Fruit fly (Drosophila melanogaster): ENCODE results near the gene eIF3f1.

eIF3f1 gene

dm6 chr3R:4739492-4740431, 25.8 kb upstream of the eIF3f1 start (continued):
- TF ChIP-seq Hand (GFP tag; optimal IDR thresholded peaks at IDR 0.05) (peak; percentile 54), row (GFP tag; IDR thresholded peaks at IDR 0.05) (no peak), emc (GFP tag; optimal IDR thresholded peaks at IDR 0.05) (peak; percentile 44), CG13296 (GFP tag; optimal IDR thresholded peaks at IDR 0.05) (peak; percentile 75), Atf-2 (GFP tag; optimal IDR thresholded peaks at IDR 0.05) (peak; percentile 90), Adf1 (GFP tag; IDR thresholded peaks at IDR 0.05) (no peak), CG15601 (tag; optimal IDR thresholded peaks at IDR 0.05) (peak; percentile 73), Blimp-1 (GFP tag; optimal IDR thresholded peaks at IDR 0.05) (peak; percentile 71), CG4854 (GFP tag; optimal IDR thresholded peaks at IDR 0.05) (peak; percentile 56), exex (tag; optimal IDR thresholded peaks at IDR 0.05) (no peak), Mes4 (GFP tag; optimal IDR thresholded peaks at IDR 0.05) (peak; percentile 86), Sox102F (GFP tag; optimal IDR thresholded peaks at IDR 0.05) (peak; percentile 81), CrebB (tag; optimal IDR thresholded peaks at IDR 0.05) (no peak), bab2 (GFP tag; optimal IDR thresholded peaks at IDR 0.05) (peak; percentile 87), az2 (GFP tag; optimal IDR thresholded peaks at IDR 0.05) (peak; percentile 92), cg (GFP tag; optimal IDR thresholded peaks at IDR 0.05) (peak; percentile 5), ham (GFP tag; IDR thresholded peaks at IDR 0.05) (no peak), MESR4 (GFP tag; optimal IDR thresholded peaks at IDR 0.05) (peak; percentile 1), h (optimal IDR thresholded peaks at IDR 0.05) (no peak), CG3065 (GFP tag; optimal IDR thresholded peaks at IDR 0.05) (peak; percentile 29), CG7987 (GFP tag; optimal IDR thresholded peaks at IDR 0.05) (no peak), pzg (GFP tag; optimal IDR thresholded peaks at IDR 0.05) (peak; percentile 17), CG7357 (GFP tag; IDR thresholded peaks at IDR 0.05) (peak; percentile 59; the same call in 1 of the 3 replicates), CG17186 (GFP tag; optimal IDR thresholded peaks at IDR 0.05) (no peak), z (GFP tag; IDR thresholded peaks at IDR 0.05) (no peak), CG10959 (GFP tag; IDR thresholded peaks at IDR 0.05) (no peak), CG11093 (GFP tag; IDR thresholded peaks at IDR 0.05) (peak; percentile 61; the same call in 1 of the 3 replicates), corto (GFP tag; optimal IDR thresholded peaks at IDR 0.05) (no peak), Mad (GFP tag; optimal IDR thresholded peaks at IDR 0.05) (peak; percentile 79), CG12391 (tag; optimal IDR thresholded peaks at IDR 0.05) (peak; percentile 89), CG15514 (GFP tag; optimal IDR thresholded peaks at IDR 0.05) (no peak), Nf-YA (GFP tag; IDR thresholded peaks at IDR 0.05) (no peak), CG30020 (tag; optimal IDR thresholded peaks at IDR 0.05) (peak; percentile 36), ind (GFP tag; optimal IDR thresholded peaks at IDR 0.05) (peak; percentile 86), CG11247 (GFP tag; IDR thresholded peaks at IDR 0.05) (no peak), Chrac-16 (GFP tag; optimal IDR thresholded peaks at IDR 0.05) (peak; percentile 88), Hmr (GFP tag; optimal IDR thresholded peaks at IDR 0.05) (peak; percentile 82), abd-A (tag; optimal IDR thresholded peaks at IDR 0.05) (peak; percentile 63), CG13775 (GFP tag; optimal IDR thresholded peaks at IDR 0.05) (peak; percentile 90), pnt (GFP tag; optimal IDR thresholded peaks at IDR 0.05) (peak; percentile 86), jigr1 (GFP tag; IDR thresholded peaks at IDR 0.05) (no peak), CG8478 (optimal IDR thresholded peaks at IDR 0.05) (no peak), CG2116 (GFP tag; optimal IDR thresholded peaks at IDR 0.05) (peak; percentile 47), BEAF-32 (GFP tag; optimal IDR thresholded peaks at IDR 0.05) (no peak), btn (GFP tag; optimal IDR thresholded peaks at IDR 0.05) (peak; percentile 35), Ets65A (GFP tag) (peak; percentile 97), CG10431 (GFP tag; optimal IDR thresholded peaks at IDR 0.05) (peak; percentile 63), ac (GFP tag; optimal IDR thresholded peaks at IDR 0.05) (peak; percentile 6), Dref (GFP tag; IDR thresholded peaks at IDR 0.05) (no peak)

Data from whole organism, embryonic.